Worm (Caenorhabditis elegans): ENCODE results near the gene dkf-2.
A peak's percentile ranks its signal among the peaks of the same experiment; 100 is the strongest.

dkf-2 gene

DNA sequence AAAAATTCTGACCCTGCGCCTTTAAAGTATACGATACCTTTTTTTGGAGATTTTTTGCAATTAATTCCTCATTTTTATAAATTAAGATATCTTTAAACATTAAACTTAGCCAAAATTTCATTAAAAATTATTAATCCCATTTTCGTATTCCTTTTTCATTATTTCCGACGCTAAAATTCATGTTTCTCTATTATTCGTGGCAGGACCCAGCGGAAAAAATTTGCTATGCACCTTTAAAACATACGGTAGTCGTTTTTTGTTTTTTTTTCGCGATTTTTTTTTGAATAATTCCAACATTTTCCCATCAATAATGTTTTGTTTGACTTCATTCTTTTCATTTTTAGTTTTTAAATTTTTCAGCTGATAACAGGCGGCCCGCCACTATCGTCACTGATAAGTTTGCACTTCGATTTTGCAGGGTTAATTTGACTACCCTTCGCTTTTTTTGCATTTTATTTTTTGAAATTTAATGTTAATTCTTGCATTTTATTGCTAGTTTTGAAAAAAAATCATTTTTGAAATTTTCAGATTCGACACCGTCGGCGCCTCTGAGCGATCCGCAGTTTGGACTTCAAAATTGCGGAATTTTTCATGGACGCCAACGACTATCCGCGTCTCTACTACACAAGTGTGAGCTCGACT lies at the start of gene dkf-2:
dkf-2 (plus strand) TSS at position 592 of the 642 bp plus-strand sequence.
- TF ChIP-seq hlh-6 (tag; optimal IDR thresholded peaks at IDR 0.05) (no peak), nhr-232 (tag; optimal IDR thresholded peaks at IDR 0.05) (no peak), ahr-1 (tag; optimal IDR thresholded peaks at IDR 0.05) (no peak)

ce11 chrV:16699752-16700259 lies 47.6 kb upstream of the dkf-2 start, which contains the start of gene Y70C5C.1:
Gene Y70C5C.1, plus strand, starts transcription at chrV:16700209.
- no peak for TF ChIP-seq ceh-48 (tag; optimal IDR thresholded peaks at IDR 0.05)
- no peak for TF ChIP-seq pat-9 (tag; optimal IDR thresholded peaks at IDR 0.05)
- peak; percentile 42 for TF ChIP-seq lin-11 (tag; optimal IDR thresholded peaks at IDR 0.05)
- no peak for TF ChIP-seq unc-55 (GFP tag; optimal IDR thresholded peaks at IDR 0.05)
- TF ChIP-seq hlh-30 (tag; optimal IDR thresholded peaks at IDR 0.05; ENCODE audit: insufficient read depth) = no peak
- no peak for TF ChIP-seq eyg-1 (tag; optimal IDR thresholded peaks at IDR 0.05)
- TF ChIP-seq syd-9 (tag; optimal IDR thresholded peaks at IDR 0.05) = no peak
- TF ChIP-seq gmeb-2 (tag; optimal IDR thresholded peaks at IDR 0.05) = peak; percentile 40
- no peak for TF ChIP-seq hlh-8 (tag; optimal IDR thresholded peaks at IDR 0.05)
- TF ChIP-seq lim-6 (tag; optimal IDR thresholded peaks at IDR 0.05) = no peak
- no peak for TF ChIP-seq C08G9.2 (tag; optimal IDR thresholded peaks at IDR 0.05)
- no peak for TF ChIP-seq zip-5 (tag; optimal IDR thresholded peaks at IDR 0.05)
- TF ChIP-seq C38D4.7 (GFP tag; optimal IDR thresholded peaks at IDR 0.05) = peak; percentile 36
- no peak for TF ChIP-seq pax-1 (tag; optimal IDR thresholded peaks at IDR 0.05)
- TF ChIP-seq ceh-19 (GFP tag; optimal IDR thresholded peaks at IDR 0.05) = peak; percentile 41
- TF ChIP-seq nhr-232 (tag; optimal IDR thresholded peaks at IDR 0.05) = no peak
- TF ChIP-seq che-1 (tag; optimal IDR thresholded peaks at IDR 0.05) = peak; percentile 61
- TF ChIP-seq pha-2 (tag; optimal IDR thresholded peaks at IDR 0.05) = peak; percentile 57
- TF ChIP-seq ceh-6 (GFP tag; optimal IDR thresholded peaks at IDR 0.05) = peak; percentile 5
- TF ChIP-seq fax-1 (tag; optimal IDR thresholded peaks at IDR 0.05) = no peak
- TF ChIP-seq hlh-13 (GFP tag; optimal IDR thresholded peaks at IDR 0.05) = peak; percentile 23
- no peak for TF ChIP-seq unc-42 (tag; optimal IDR thresholded peaks at IDR 0.05)
- peak; percentile 32 for TF ChIP-seq K02D7.2 (tag; optimal IDR thresholded peaks at IDR 0.05)
- no peak for TF ChIP-seq ceh-24 (tag; optimal IDR thresholded peaks at IDR 0.05)
- no peak for TF ChIP-seq ama-1 (optimal IDR thresholded peaks at IDR 0.05)
- no peak for TF ChIP-seq pag-3 (tag; optimal IDR thresholded peaks at IDR 0.05; ENCODE audit: borderline replicate concordance)

ce11 chrV:16706549-16706948 lies 40.9 kb upstream of the dkf-2 start, which contains the start of gene clec-9:
Gene clec-9, minus strand, starts transcription at chrV:16706649.
- TF ChIP-seq sox-4 (tag; optimal IDR thresholded peaks at IDR 0.05) = no peak
- no peak for TF ChIP-seq eyg-1 (tag; optimal IDR thresholded peaks at IDR 0.05)
- TF ChIP-seq unc-86 (tag; optimal IDR thresholded peaks at IDR 0.05) = no peak
- TF ChIP-seq ama-1 (optimal IDR thresholded peaks at IDR 0.05) = no peak
- no peak for TF ChIP-seq fkh-6 (tag; optimal IDR thresholded peaks at IDR 0.05)
- no peak for TF ChIP-seq ceh-2 (tag; optimal IDR thresholded peaks at IDR 0.05)
- no peak for TF ChIP-seq npax-4 (tag; optimal IDR thresholded peaks at IDR 0.05)
- no peak for TF ChIP-seq hlh-15 (tag; optimal IDR thresholded peaks at IDR 0.05)
- TF ChIP-seq K09A11.1 (tag; optimal IDR thresholded peaks at IDR 0.05; ENCODE audit: insufficient read depth) = no peak
- no peak for TF ChIP-seq mec-3 (tag; optimal IDR thresholded peaks at IDR 0.05; ENCODE audit: borderline replicate concordance)
- TF ChIP-seq pqm-1 (tag; optimal IDR thresholded peaks at IDR 0.05) = no peak
- TF ChIP-seq nhr-232 (tag; optimal IDR thresholded peaks at IDR 0.05) = no peak
- TF ChIP-seq ceh-30 (tag; optimal IDR thresholded peaks at IDR 0.05) = no peak
- TF ChIP-seq ceh-19 (GFP tag; optimal IDR thresholded peaks at IDR 0.05) = no peak
- TF ChIP-seq ceh-48 (tag; optimal IDR thresholded peaks at IDR 0.05) = no peak
- no peak for TF ChIP-seq Y22D7AL.16 (tag; optimal IDR thresholded peaks at IDR 0.05)
- TF ChIP-seq pat-9 (tag; optimal IDR thresholded peaks at IDR 0.05) = no peak
- TF ChIP-seq lim-6 (tag; optimal IDR thresholded peaks at IDR 0.05) = no peak
- TF ChIP-seq fkh-10 (GFP tag; optimal IDR thresholded peaks at IDR 0.05) = no peak
